Worm (Caenorhabditis elegans) whole organism, late embryonic: ENCODE data around the gene K10C2.7.

Source experiments
- C38D4.7 ChIP-seq: fragments of 200-800 bp; sonication (Bioruptor generic); optimal IDR thresholded peaks from 2 replicates; lab custom pipeline; 2018; ENCODE audit warnings: mild to moderate bottlenecking, missing genetic modification characterization, moderate library complexity, missing compliant biosample characterization
- F13H6.1 ChIP-seq: sonication (generic microtip); optimal IDR thresholded peaks from 2 replicates; lab custom pipeline; 2016; ENCODE audit warnings: missing genetic modification characterization, missing compliant biosample characterization
- Y22D7AL.16 ChIP-seq: sonication (generic microtip); optimal IDR thresholded peaks from 2 replicates; lab custom pipeline; 2016; ENCODE audit warnings: missing genetic modification characterization, missing compliant biosample characterization
- ahr-1 ChIP-seq: sonication (generic microtip); optimal IDR thresholded peaks from 2 replicates; lab custom pipeline; 2016; ENCODE audit warnings: missing genetic modification characterization, missing compliant biosample characterization
- ama-1 ChIP-seq: fragments of 150-350 bp; optimal IDR thresholded peaks from 2 replicates; lab custom pipeline; 2014
- ceh-14 ChIP-seq: sonication (generic microtip); optimal IDR thresholded peaks from 2 replicates; lab custom pipeline; 2016; ENCODE audit warnings: missing genotype, missing genetic modification characterization, missing compliant biosample characterization
- ceh-18 ChIP-seq: sonication (generic microtip); optimal IDR thresholded peaks from 2 replicates; lab custom pipeline; 2016; ENCODE audit warnings: missing genetic modification characterization, missing compliant biosample characterization
- ceh-22 ChIP-seq: sonication (generic microtip); optimal IDR thresholded peaks from 2 replicates; lab custom pipeline; 2017; ENCODE audit warnings: missing biosample characterization, missing genetic modification characterization
- ceh-34 ChIP-seq: sonication (generic microtip); optimal IDR thresholded peaks from 2 replicates; lab custom pipeline; 2016; ENCODE audit warnings: mild to moderate bottlenecking, missing genetic modification characterization, missing compliant biosample characterization
- ceh-45 ChIP-seq: fragments of 200-800 bp; sonication (Bioruptor generic); IDR thresholded peaks from 2 replicates; pipeline ENCODE4 v1.3.6; 2022; ENCODE audit warnings: missing genetic modification reagents, missing genetic modification characterization, missing compliant biosample characterization
- ceh-9 ChIP-seq: sonication (generic microtip); optimal IDR thresholded peaks from 2 replicates; lab custom pipeline; 2016; ENCODE audit warnings: mild to moderate bottlenecking, missing genetic modification characterization, inconsistent platforms, missing compliant biosample characterization
- che-1 ChIP-seq: sonication (generic microtip); optimal IDR thresholded peaks from 2 replicates; lab custom pipeline; 2016; ENCODE audit warnings: mild to moderate bottlenecking, missing genetic modification characterization, missing compliant biosample characterization
- dmd-4 ChIP-seq: sonication (generic microtip); optimal IDR thresholded peaks from 2 replicates; lab custom pipeline; 2016; ENCODE audit warnings: borderline replicate concordance, missing genetic modification characterization, missing compliant biosample characterization
- ets-4 ChIP-seq: sonication (generic microtip); optimal IDR thresholded peaks from 2 replicates; lab custom pipeline; 2016; ENCODE audit warnings: missing genetic modification characterization, missing compliant biosample characterization
- fax-1 ChIP-seq: sonication (generic microtip); optimal IDR thresholded peaks from 2 replicates; lab custom pipeline; 2016; ENCODE audit warnings: missing genotype, missing genetic modification characterization, missing compliant biosample characterization
- gmeb-2 ChIP-seq: sonication (generic microtip); optimal IDR thresholded peaks from 2 replicates; lab custom pipeline; 2016; ENCODE audit warnings: missing genetic modification characterization, inconsistent platforms, missing compliant biosample characterization
- hlh-15 ChIP-seq: sonication (generic microtip); optimal IDR thresholded peaks from 2 replicates; lab custom pipeline; 2016; ENCODE audit warnings: missing genetic modification characterization, missing compliant biosample characterization
- hlh-30 ChIP-seq: sonication (generic microtip); optimal IDR thresholded peaks from 2 replicates; lab custom pipeline; 2017; ENCODE audit warnings: antibody characterized with exemption, missing genetic modification characterization, missing compliant biosample characterization; ENCODE audit not compliant: insufficient read depth
- hlh-8 ChIP-seq: sonication (generic microtip); optimal IDR thresholded peaks from 2 replicates; lab custom pipeline; 2016; ENCODE audit warnings: missing genotype, missing genetic modification characterization, missing compliant biosample characterization
- lim-6 ChIP-seq: sonication (generic microtip); optimal IDR thresholded peaks from 2 replicates; lab custom pipeline; 2016; ENCODE audit warnings: missing genetic modification characterization, missing compliant biosample characterization
- nfya-1 ChIP-seq: sonication (generic microtip); optimal IDR thresholded peaks from 2 replicates; lab custom pipeline; 2017; ENCODE audit warnings: missing genetic modification characterization, mild to moderate bottlenecking, missing compliant biosample characterization, antibody characterized with exemption, moderate library complexity
- npax-4 ChIP-seq: sonication (generic microtip); optimal IDR thresholded peaks from 2 replicates; lab custom pipeline; 2016; ENCODE audit warnings: missing genetic modification characterization, missing compliant biosample characterization
- odd-2 ChIP-seq: sonication (generic microtip); optimal IDR thresholded peaks from 2 replicates; lab custom pipeline; 2017; ENCODE audit warnings: antibody characterized with exemption, mild to moderate bottlenecking, missing genetic modification characterization, missing compliant biosample characterization
- pha-2 ChIP-seq: sonication (generic microtip); optimal IDR thresholded peaks from 2 replicates; lab custom pipeline; 2017; ENCODE audit warnings: mild to moderate bottlenecking, missing genetic modification characterization, missing compliant biosample characterization
- pqm-1 ChIP-seq: sonication (generic microtip); optimal IDR thresholded peaks from 2 replicates; lab custom pipeline; 2016; ENCODE audit warnings: missing genetic modification characterization, missing compliant biosample characterization
- ref-2 ChIP-seq: sonication (generic microtip); optimal IDR thresholded peaks from 2 replicates; lab custom pipeline; 2016; ENCODE audit warnings: missing genetic modification characterization, missing compliant biosample characterization
- rnt-1 ChIP-seq: sonication (generic microtip); optimal IDR thresholded peaks from 2 replicates; lab custom pipeline; 2016; ENCODE audit warnings: missing genetic modification characterization, missing compliant biosample characterization
- sox-2 ChIP-seq: fragments of 200-800 bp; sonication (Bioruptor generic); IDR thresholded peaks from 2 replicates; pipeline ENCODE4 v1.3.6; 2022; ENCODE audit warnings: missing genetic modification reagents, missing genetic modification characterization, missing compliant biosample characterization
- sox-4 ChIP-seq: sonication (generic microtip); optimal IDR thresholded peaks from 2 replicates; lab custom pipeline; 2017; ENCODE audit warnings: mild to moderate bottlenecking, missing genetic modification characterization, inconsistent platforms, missing compliant biosample characterization
- unc-3 ChIP-seq, 2 experiments: fragments of 200-800 bp in 1 of 2; sonication (Bioruptor generic) in 1 of 2; sonication (generic microtip) in 1 of 2; conservative IDR thresholded peaks in 1 of 2; optimal IDR thresholded peaks in 1 of 2; 2 replicates each; pipeline versions ENCODE4 v1.3.6 to Lab custom; 2016 to 2022; ENCODE audit warnings: missing compliant biosample characterization in 2 of 2, missing genetic modification characterization in 2 of 2, missing genetic modification reagents in 1 of 2
- unc-42 ChIP-seq: sonication (generic microtip); optimal IDR thresholded peaks from 2 replicates; lab custom pipeline; 2016; ENCODE audit warnings: missing genotype, missing genetic modification characterization, missing compliant biosample characterization
- unc-86 ChIP-seq: sonication (generic microtip); optimal IDR thresholded peaks from 2 replicates; lab custom pipeline; 2016; ENCODE audit warnings: missing genetic modification characterization, missing compliant biosample characterization
- ztf-16 ChIP-seq: sonication (generic microtip); optimal IDR thresholded peaks from 2 replicates; lab custom pipeline; 2017; ENCODE audit warnings: missing genetic modification characterization, missing compliant biosample characterization

K10C2.7 gene

ce11 chrX:6405905-6406304 is 37.4 kb downstream of the K10C2.7 start:
- no peak for TF ChIP-seq ama-1
- no peak for TF ChIP-seq hlh-30 (tag; lab: Kevin White, UChicago)
- no peak for TF ChIP-seq odd-2
- TF ChIP-seq unc-3 (GFP tag; conservative IDR thresholded peaks at IDR 0.05; lab: Robert Waterston, UW), result no peak
- TF ChIP-seq unc-3 (tag; optimal IDR thresholded peaks at IDR 0.05; lab: Kevin White, UChicago), result no peak
- TF ChIP-seq sox-4 (tag; lab: Kevin White, UChicago), result no peak
- no peak for TF ChIP-seq nfya-1 (tag; lab: Kevin White, UChicago)
- TF ChIP-seq dmd-4 (tag; lab: Kevin White, UChicago), result no peak
- TF ChIP-seq ceh-9, result no peak
- TF ChIP-seq ref-2 (tag; lab: Kevin White, UChicago), result no peak
- TF ChIP-seq ceh-14 (tag; lab: Kevin White, UChicago), result no peak
- no peak for TF ChIP-seq pqm-1 (tag; lab: Kevin White, UChicago)
- no peak for TF ChIP-seq lim-6 (tag; lab: Kevin White, UChicago)
- TF ChIP-seq C38D4.7 (GFP tag; lab: Kevin White, UChicago), result no peak
- TF ChIP-seq npax-4 (tag; lab: Kevin White, UChicago), result no peak
- no peak for TF ChIP-seq ahr-1 (tag; lab: Kevin White, UChicago)
- TF ChIP-seq Y22D7AL.16, result no peak
- TF ChIP-seq unc-42 (tag; lab: Kevin White, UChicago), result no peak

DNA sequence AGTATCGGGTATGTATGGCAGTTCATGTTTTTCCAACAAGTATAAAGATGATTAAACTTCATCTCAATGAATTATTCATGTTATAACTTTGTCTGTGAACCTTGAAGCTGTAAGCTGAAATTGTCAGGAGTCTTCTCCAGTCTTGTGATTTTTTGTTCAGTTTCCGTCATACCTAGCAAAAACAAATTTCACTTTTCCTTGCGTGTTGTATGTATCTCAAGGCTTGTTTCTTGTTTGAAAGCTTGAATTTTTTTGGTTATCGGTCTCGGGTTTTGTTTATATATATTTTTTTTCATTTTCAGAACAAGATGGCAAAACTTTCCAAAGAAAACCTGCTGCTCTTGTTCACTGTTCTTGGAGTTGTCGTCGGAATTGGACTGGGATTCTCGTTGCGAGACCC is 40.2 kb downstream of the K10C2.7 start, which contains the start of gene glt-4:
glt-4 (plus strand) TSS at position 301 of the 400 bp plus-strand sequence.
- no peak for TF ChIP-seq ceh-22 (tag; lab: Kevin White, UChicago)
- no peak for TF ChIP-seq ceh-34 (tag; lab: Kevin White, UChicago)
- no peak for TF ChIP-seq pqm-1 (tag; lab: Kevin White, UChicago)
- TF ChIP-seq hlh-8 (tag; lab: Kevin White, UChicago), result no peak
- TF ChIP-seq ztf-16 (tag; lab: Kevin White, UChicago), result no peak
- no peak for TF ChIP-seq F13H6.1 (tag; lab: Kevin White, UChicago)
- TF ChIP-seq unc-86 (tag; lab: Kevin White, UChicago), result no peak
- TF ChIP-seq odd-2, result no peak
- TF ChIP-seq hlh-15 (tag; lab: Kevin White, UChicago), result no peak
- TF ChIP-seq sox-2, result no peak
- TF ChIP-seq ceh-45 (GFP tag; lab: Robert Waterston, UW), result no peak
- TF ChIP-seq ref-2 (tag; lab: Kevin White, UChicago), result no peak
- TF ChIP-seq gmeb-2 (tag; lab: Kevin White, UChicago), result no peak
- no peak for TF ChIP-seq pha-2 (tag; lab: Kevin White, UChicago)
- no peak for TF ChIP-seq ets-4 (tag; lab: Kevin White, UChicago)

ce11 chrX:6399450-6399849 is 43.8 kb downstream of the K10C2.7 start:
- TF ChIP-seq ref-2 (tag; lab: Kevin White, UChicago) (no peak), che-1 (tag; lab: Kevin White, UChicago) (no peak), pqm-1 (tag; lab: Kevin White, UChicago) (no peak), unc-86 (tag; lab: Kevin White, UChicago) (no peak), rnt-1 (tag; lab: Kevin White, UChicago) (peak; percentile 29), ceh-18 (peak; percentile 9), ceh-22 (tag; lab: Kevin White, UChicago) (no peak), ztf-16 (tag; lab: Kevin White, UChicago) (no peak), fax-1 (tag; lab: Kevin White, UChicago) (no peak), sox-4 (tag; lab: Kevin White, UChicago) (no peak), ahr-1 (tag; lab: Kevin White, UChicago) (no peak), pha-2 (tag; lab: Kevin White, UChicago) (no peak), dmd-4 (tag; lab: Kevin White, UChicago) (no peak), hlh-8 (tag; lab: Kevin White, UChicago) (no peak), ceh-14 (tag; lab: Kevin White, UChicago) (no peak)
